Fruit fly (Drosophila melanogaster): ENCODE data around the gene CG17721.
A peak's percentile ranks its signal among the peaks of the same experiment; 100 is the strongest.

The CG17721 gene

dm6 chr3R:11198062-11198472 is 36.9 kb upstream of the CG17721 start (continued):
- peak; percentile 51; the same call in 1 of the 2 replicates for TF ChIP-seq sob (GFP tag; IDR thresholded peaks at IDR 0.05)
- TF ChIP-seq CG17385 (GFP tag; optimal IDR thresholded peaks at IDR 0.05): peak; percentile 3
- no peak for TF ChIP-seq Ptx1 (GFP tag; IDR thresholded peaks at IDR 0.05)
- TF ChIP-seq bcd (GFP tag; optimal IDR thresholded peaks at IDR 0.05): peak; percentile 12
- 0 out of 2 replicates have a peak, but pooled peaks have one; percentile 11 for TF ChIP-seq CG13287 (GFP tag; IDR thresholded peaks at IDR 0.05; ENCODE audit: partially characterized antibody)
- TF ChIP-seq CG9609 (GFP tag; optimal IDR thresholded peaks at IDR 0.05): no peak
- TF ChIP-seq chm (GFP tag; IDR thresholded peaks at IDR 0.05): no peak
- TF ChIP-seq MBD-R2 (GFP tag; IDR thresholded peaks at IDR 0.05): peak; percentile 21; the same call in 1 of the 2 replicates
- no peak for TF ChIP-seq fd64A (GFP tag; optimal IDR thresholded peaks at IDR 0.05)
- TF ChIP-seq ttk (GFP tag; IDR thresholded peaks at IDR 0.05): peak; percentile 52
- TF ChIP-seq NC2α (GFP tag; optimal IDR thresholded peaks at IDR 0.05): no peak
- no peak for TF ChIP-seq fd102C (GFP tag; optimal IDR thresholded peaks at IDR 0.05)
- no peak for TF ChIP-seq CG31365 (tag; optimal IDR thresholded peaks at IDR 0.05)
- TF ChIP-seq zfh2 (GFP tag; optimal IDR thresholded peaks at IDR 0.05): no peak
- TF ChIP-seq CG43689 (GFP tag; IDR thresholded peaks at IDR 0.05): no peak
- TF ChIP-seq dm (GFP tag; optimal IDR thresholded peaks at IDR 0.05): peak; percentile 67
- no peak for TF ChIP-seq dimm (GFP tag; IDR thresholded peaks at IDR 0.05)
- TF ChIP-seq tio (GFP tag; optimal IDR thresholded peaks at IDR 0.05): no peak
- no peak for TF ChIP-seq CG32767 (GFP tag; IDR thresholded peaks at IDR 0.05)
- no peak for TF ChIP-seq sim (GFP tag; IDR thresholded peaks at IDR 0.05)
- TF ChIP-seq YL-1 (GFP tag; optimal IDR thresholded peaks at IDR 0.05): no peak
- TF ChIP-seq CG4424 (GFP tag; optimal IDR thresholded peaks at IDR 0.05): no peak
- TF ChIP-seq CG14710 (tag; optimal IDR thresholded peaks at IDR 0.05): no peak
- TF ChIP-seq wdn (GFP tag; IDR thresholded peaks at IDR 0.05): no peak
- peak; percentile 43 for TF ChIP-seq CG13894 (tag; optimal IDR thresholded peaks at IDR 0.05)
- peak; percentile 17 for TF ChIP-seq Hmr (GFP tag; optimal IDR thresholded peaks at IDR 0.05)
- TF ChIP-seq Abd-B (GFP tag; optimal IDR thresholded peaks at IDR 0.05): no peak
- no peak for TF ChIP-seq Dek (tag; optimal IDR thresholded peaks at IDR 0.05)
- TF ChIP-seq abd-A (tag; optimal IDR thresholded peaks at IDR 0.05): peak; percentile 78
- no peak for TF ChIP-seq Sry-β (GFP tag; optimal IDR thresholded peaks at IDR 0.05)
- TF ChIP-seq ato (GFP tag; IDR thresholded peaks at IDR 0.05; ENCODE audit: partially characterized antibody): no peak
- no peak for TF ChIP-seq da (GFP tag; optimal IDR thresholded peaks at IDR 0.05)
- TF ChIP-seq lab (GFP tag; optimal IDR thresholded peaks at IDR 0.05): peak; percentile 45
- TF ChIP-seq CG16813 (GFP tag; IDR thresholded peaks at IDR 0.05; ENCODE audit: partially characterized antibody): no peak
- TF ChIP-seq CG10209 (GFP tag; optimal IDR thresholded peaks at IDR 0.05): no peak
- TF ChIP-seq CG9215 (GFP tag; IDR thresholded peaks at IDR 0.05): no peak
- no peak for TF ChIP-seq ro (GFP tag; IDR thresholded peaks at IDR 0.05)
- peak; percentile 54 for TF ChIP-seq CG32532 (GFP tag; IDR thresholded peaks at IDR 0.05)
- TF ChIP-seq Scr (GFP tag; IDR thresholded peaks at IDR 0.05; ENCODE audit: partially characterized antibody): no peak
- TF ChIP-seq zen2 (GFP tag; IDR thresholded peaks at IDR 0.05; ENCODE audit: partially characterized antibody): no peak
- no peak for TF ChIP-seq CG12744 (GFP tag; optimal IDR thresholded peaks at IDR 0.05)
- TF ChIP-seq zfh1 (GFP tag; IDR thresholded peaks at IDR 0.05): no peak
- TF ChIP-seq wor (GFP tag; IDR thresholded peaks at IDR 0.05): no peak
- no peak for TF ChIP-seq CG12236 (GFP tag; optimal IDR thresholded peaks at IDR 0.05)
- no peak for TF ChIP-seq seq (GFP tag; IDR thresholded peaks at IDR 0.05)
- no peak for TF ChIP-seq NC2β (GFP tag; optimal IDR thresholded peaks at IDR 0.05)
- no peak for TF ChIP-seq Dbx (GFP tag; IDR thresholded peaks at IDR 0.05)
- no peak for TF ChIP-seq Sox102F (GFP tag; optimal IDR thresholded peaks at IDR 0.05)
- peak; percentile 39 for TF ChIP-seq slbo (GFP tag; IDR thresholded peaks at IDR 0.05)
- TF ChIP-seq rib (GFP tag; IDR thresholded peaks at IDR 0.05): peak; percentile 52; the same call in 1 of the 2 replicates
- TF ChIP-seq CG13775 (GFP tag; optimal IDR thresholded peaks at IDR 0.05): no peak
